ENCODE assay signal across 2 fruit fly cellular contexts in the genomic region with DNA sequence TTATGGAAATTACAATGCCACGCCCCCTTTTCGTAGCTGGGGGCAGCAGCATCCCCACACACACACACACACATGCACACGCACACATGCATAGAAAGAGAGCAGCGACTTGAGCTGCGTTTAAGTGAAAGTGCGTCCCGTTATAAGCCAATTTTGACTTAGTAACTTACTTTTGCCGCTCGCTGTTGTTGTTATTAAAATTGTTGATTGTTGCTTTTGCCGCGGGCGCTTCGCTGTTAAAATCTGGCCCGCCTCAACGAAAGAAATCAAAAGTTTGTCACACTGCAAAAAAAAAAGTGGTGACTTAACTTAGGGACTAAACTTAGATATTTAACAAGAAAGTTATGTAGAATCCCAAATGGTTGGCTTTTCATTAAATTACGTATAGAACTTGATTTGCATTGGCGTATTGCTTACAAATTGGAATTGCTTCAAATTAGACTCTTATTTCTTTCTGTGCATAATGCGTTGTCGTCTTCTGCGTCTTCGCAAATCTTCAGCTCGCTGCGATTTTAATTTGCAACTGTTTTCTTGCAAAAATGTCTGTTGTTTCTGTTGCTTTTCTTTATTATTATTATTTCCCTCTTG.
TF ChIP-seq lines count a peak whose summit lies in the region.

No protein-coding gene starts in this region.

TF ChIP-seq in whole organism, embryonic, 481 proteins besides CTCF, POLR2A, EP300 and RAD21 (continued from another document and continues in another):
- peak; percentile 46 for TF ChIP-seq gem (tag; optimal IDR thresholded peaks at IDR 0.05; lab: Kevin White, UChicago)
- TF ChIP-seq CG11504 (tag; optimal IDR thresholded peaks at IDR 0.05; lab: Kevin White, UChicago) = peak; percentile 50
- peak; percentile 51 for TF ChIP-seq Ptx1 (GFP tag; IDR thresholded peaks at IDR 0.05; lab: Robert Waterston, UW)
- no peak for TF ChIP-seq scrt (GFP tag; optimal IDR thresholded peaks at IDR 0.05; lab: Kevin White, UChicago)
- TF ChIP-seq oc (tag; optimal IDR thresholded peaks at IDR 0.05; lab: Kevin White, UChicago) = no peak
- TF ChIP-seq CG3407 (GFP tag; optimal IDR thresholded peaks at IDR 0.05; lab: Kevin White, UChicago) = no peak
- TF ChIP-seq knrl (GFP tag; IDR thresholded peaks at IDR 0.05; lab: Robert Waterston, UW; ENCODE audit: partially characterized antibody) = no peak
- no peak for TF ChIP-seq CG1602 (GFP tag; optimal IDR thresholded peaks at IDR 0.05; lab: Kevin White, UChicago)
- TF ChIP-seq unpg (GFP tag; optimal IDR thresholded peaks at IDR 0.05; lab: Kevin White, UChicago) = peak; percentile 8
- peak; percentile 48; the same call in 1 of the 2 replicates for TF ChIP-seq Xrp1 (GFP tag; IDR thresholded peaks at IDR 0.05; lab: Robert Waterston, UW)
- TF ChIP-seq CG6272 (GFP tag; IDR thresholded peaks at IDR 0.05; lab: Robert Waterston, UW) = no peak
- peak; percentile 14 for TF ChIP-seq CG1603 (tag; optimal IDR thresholded peaks at IDR 0.05; lab: Kevin White, UChicago)
- peak; percentile 13; the same call in 1 of the 2 replicates for TF ChIP-seq E2f2 (GFP tag; IDR thresholded peaks at IDR 0.05; lab: Robert Waterston, UW)
- TF ChIP-seq Hr51 (GFP tag; optimal IDR thresholded peaks at IDR 0.05; lab: Kevin White, UChicago) = peak in 1 of 2 experiments; percentile 38
- peak; percentile 68; the same call in 2 of the 3 replicates for TF ChIP-seq zfh1 (GFP tag; IDR thresholded peaks at IDR 0.05; lab: Robert Waterston, UW)
- no peak for TF ChIP-seq ssp (GFP tag; IDR thresholded peaks at IDR 0.05; lab: Robert Waterston, UW)
- peak; percentile 23 for TF ChIP-seq CG8388 (GFP tag; optimal IDR thresholded peaks at IDR 0.05; lab: Kevin White, UChicago)
- TF ChIP-seq CG1024 (GFP tag; IDR thresholded peaks at IDR 0.05; lab: Robert Waterston, UW) = no peak
- no peak for TF ChIP-seq NfI (GFP tag; optimal IDR thresholded peaks at IDR 0.05; lab: Kevin White, UChicago)
- peak; percentile 2 for TF ChIP-seq CG15269 (tag; optimal IDR thresholded peaks at IDR 0.05; lab: Kevin White, UChicago)
- TF ChIP-seq row (GFP tag; IDR thresholded peaks at IDR 0.05; lab: Robert Waterston, UW) = peak; percentile 31; the same call in 1 of the 3 replicates
- peak; percentile 4 for TF ChIP-seq CG7839 (tag; optimal IDR thresholded peaks at IDR 0.05; lab: Kevin White, UChicago)
- TF ChIP-seq ara (GFP tag; IDR thresholded peaks at IDR 0.05; lab: Robert Waterston, UW) = 0 out of 2 replicates have a peak, but pooled peaks have one; percentile 27
- no peak for TF ChIP-seq lbe (GFP tag; optimal IDR thresholded peaks at IDR 0.05; lab: Kevin White, UChicago)
- no peak for TF ChIP-seq CG10267 (tag; optimal IDR thresholded peaks at IDR 0.05; lab: Kevin White, UChicago)
- no peak for TF ChIP-seq CG7357 (GFP tag; IDR thresholded peaks at IDR 0.05; lab: Robert Waterston, UW)
- TF ChIP-seq Meics (GFP tag; optimal IDR thresholded peaks at IDR 0.05; lab: Kevin White, UChicago) = no peak
- TF ChIP-seq Hey (tag; optimal IDR thresholded peaks at IDR 0.05; lab: Kevin White, UChicago) = no peak
- no peak for TF ChIP-seq lov (optimal IDR thresholded peaks at IDR 0.05; lab: Kevin White, UChicago)
- no peak for TF ChIP-seq lov (GFP tag; IDR thresholded peaks at IDR 0.05; lab: Robert Waterston, UW)
- TF ChIP-seq onecut (GFP tag; IDR thresholded peaks at IDR 0.05; lab: Robert Waterston, UW) = no peak
- no peak for TF ChIP-seq CG10321 (GFP tag; IDR thresholded peaks at IDR 0.05; lab: Robert Waterston, UW)
- 0 out of 3 replicates have a peak, but pooled peaks have one; percentile 14 for TF ChIP-seq CG17361 (GFP tag; IDR thresholded peaks at IDR 0.05; lab: Robert Waterston, UW)
- TF ChIP-seq prd (optimal IDR thresholded peaks at IDR 0.05; lab: Kevin White, UChicago) = no peak
- peak; percentile 55; the same call in 2 of the 3 replicates for TF ChIP-seq prd (GFP tag; IDR thresholded peaks at IDR 0.05; lab: Robert Waterston, UW)
- TF ChIP-seq Camta (GFP tag; optimal IDR thresholded peaks at IDR 0.05; lab: Kevin White, UChicago) = no peak
- TF ChIP-seq sob (GFP tag; IDR thresholded peaks at IDR 0.05; lab: Robert Waterston, UW) = no peak
- TF ChIP-seq Rx (GFP tag; IDR thresholded peaks at IDR 0.05; lab: Robert Waterston, UW) = 0 out of 2 replicates have a peak, but pooled peaks have one; percentile 6
- TF ChIP-seq H2.0 (GFP tag; IDR thresholded peaks at IDR 0.05; lab: Robert Waterston, UW) = peak; percentile 43; the same call in 1 of the 2 replicates
- TF ChIP-seq hkb (optimal IDR thresholded peaks at IDR 0.05; lab: Kevin White, UChicago) = no peak
- peak; percentile 42; the same call in 1 of the 2 replicates for TF ChIP-seq hkb (GFP tag; IDR thresholded peaks at IDR 0.05; lab: Robert Waterston, UW)
- peak; percentile 42; the same call in 1 of the 2 replicates for TF ChIP-seq vvl (GFP tag; IDR thresholded peaks at IDR 0.05; lab: Robert Waterston, UW)
- peak; percentile 48 for TF ChIP-seq dmrt99B (tag; optimal IDR thresholded peaks at IDR 0.05; lab: Kevin White, UChicago)
- no peak for TF ChIP-seq ap (GFP tag; IDR thresholded peaks at IDR 0.05; lab: Robert Waterston, UW)
- TF ChIP-seq Abd-B (GFP tag; optimal IDR thresholded peaks at IDR 0.05; lab: Kevin White, UChicago) = no peak
- TF ChIP-seq CG34224 (GFP tag; IDR thresholded peaks at IDR 0.05; lab: Robert Waterston, UW; ENCODE audit: partially characterized antibody) = no peak
- TF ChIP-seq Med (GFP tag; lab: Kevin White, UChicago) = peak; percentile 30
- TF ChIP-seq HLH3B (GFP tag; IDR thresholded peaks at IDR 0.05; lab: Robert Waterston, UW) = peak; percentile 41; the same call in 1 of the 2 replicates
- TF ChIP-seq CG1832 (GFP tag; optimal IDR thresholded peaks at IDR 0.05; lab: Kevin White, UChicago) = no peak
- no peak for TF ChIP-seq CG12219 (GFP tag; optimal IDR thresholded peaks at IDR 0.05; lab: Kevin White, UChicago)
- TF ChIP-seq slbo (GFP tag; IDR thresholded peaks at IDR 0.05; lab: Robert Waterston, UW) = peak; percentile 41; the same call in 1 of the 2 replicates
- TF ChIP-seq CG10366 (GFP tag; IDR thresholded peaks at IDR 0.05; lab: Robert Waterston, UW) = peak; percentile 27; the same call in 1 of the 2 replicates
- TF ChIP-seq stc (GFP tag; IDR thresholded peaks at IDR 0.05; lab: Robert Waterston, UW) = peak; percentile 59
- TF ChIP-seq pan (optimal IDR thresholded peaks at IDR 0.05; lab: Kevin White, UChicago) = no peak
- peak in 1 of 2 experiments; percentile 33 for TF ChIP-seq pan (GFP tag; optimal IDR thresholded peaks at IDR 0.05 in 1 of 2, IDR thresholded peaks at IDR 0.05 in 1 of 2)
- no peak for TF ChIP-seq Usf (GFP tag; optimal IDR thresholded peaks at IDR 0.05; lab: Kevin White, UChicago)
- no peak for TF ChIP-seq CG30431 (GFP tag; optimal IDR thresholded peaks at IDR 0.05; lab: Kevin White, UChicago)
- TF ChIP-seq dysf (GFP tag; IDR thresholded peaks at IDR 0.05; lab: Robert Waterston, UW) = 0 out of 3 replicates have a peak, but pooled peaks have one; percentile 13
- 0 out of 3 replicates have a peak, but pooled peaks have one; percentile 27 for TF ChIP-seq tgo (GFP tag; IDR thresholded peaks at IDR 0.05; lab: Robert Waterston, UW)
- TF ChIP-seq CG18599 (GFP tag; optimal IDR thresholded peaks at IDR 0.05; lab: Kevin White, UChicago) = no peak
- no peak for TF ChIP-seq pb (GFP tag; optimal IDR thresholded peaks at IDR 0.05; lab: Kevin White, UChicago)

TF ChIP-seq in whole organism, prepupa, 60 proteins besides CTCF, POLR2A, EP300 and RAD21 (continued from another document):
- TF ChIP-seq Ets21C (GFP tag; optimal IDR thresholded peaks at IDR 0.05; lab: Kevin White, UChicago) (no peak), dsx (GFP tag; optimal IDR thresholded peaks at IDR 0.05; lab: Kevin White, UChicago; ENCODE audit: poor library complexity, severe bottlenecking) (no peak), net (GFP tag; optimal IDR thresholded peaks at IDR 0.05; lab: Kevin White, UChicago) (peak; percentile 21), CG1621 (tag; optimal IDR thresholded peaks at IDR 0.05; lab: Kevin White, UChicago) (no peak), CG34406 (GFP tag; optimal IDR thresholded peaks at IDR 0.05; lab: Kevin White, UChicago) (peak; percentile 71), CG9139 (GFP tag; optimal IDR thresholded peaks at IDR 0.05; lab: Kevin White, UChicago) (no peak), salr (GFP tag; optimal IDR thresholded peaks at IDR 0.05; lab: Kevin White, UChicago) (no peak), CG10631 (GFP tag; optimal IDR thresholded peaks at IDR 0.05; lab: Kevin White, UChicago) (peak; percentile 32), achi (GFP tag; optimal IDR thresholded peaks at IDR 0.05; lab: Kevin White, UChicago) (peak; percentile 54), CG8319 (GFP tag; optimal IDR thresholded peaks at IDR 0.05; lab: Kevin White, UChicago) (peak; percentile 3), Eip75B (GFP tag; optimal IDR thresholded peaks at IDR 0.05; lab: Kevin White, UChicago) (peak; percentile 61), svp (GFP tag; lab: Kevin White, UChicago) (peak; percentile 77), CG32006 (GFP tag; optimal IDR thresholded peaks at IDR 0.05; lab: Kevin White, UChicago) (peak; percentile 65), eg (GFP tag; IDR thresholded peaks at IDR 0.05; lab: Robert Waterston, UW) (peak; percentile 84), fd59A (GFP tag; optimal IDR thresholded peaks at IDR 0.05; lab: Kevin White, UChicago) (no peak), CG31627 (GFP tag; optimal IDR thresholded peaks at IDR 0.05; lab: Kevin White, UChicago) (peak; percentile 49), Hr38 (GFP tag; optimal IDR thresholded peaks at IDR 0.05; lab: Kevin White, UChicago) (no peak), Smox (GFP tag; optimal IDR thresholded peaks at IDR 0.05; lab: Kevin White, UChicago) (peak; percentile 36), CG6792 (GFP tag; optimal IDR thresholded peaks at IDR 0.05; lab: Kevin White, UChicago) (peak; percentile 68), pdm3 (GFP tag; optimal IDR thresholded peaks at IDR 0.05; lab: Kevin White, UChicago) (peak; percentile 68), CG8119 (GFP tag; IDR thresholded peaks at IDR 0.05; lab: Robert Waterston, UW) (peak; percentile 79), Met (GFP tag; optimal IDR thresholded peaks at IDR 0.05; lab: Kevin White, UChicago) (peak; percentile 67), CG6808 (GFP tag; optimal IDR thresholded peaks at IDR 0.05; lab: Kevin White, UChicago) (no peak), acj6 (GFP tag; optimal IDR thresholded peaks at IDR 0.05; lab: Kevin White, UChicago) (peak; percentile 46), CG16779 (tag; optimal IDR thresholded peaks at IDR 0.05; lab: Kevin White, UChicago) (no peak), cyc (GFP tag; optimal IDR thresholded peaks at IDR 0.05; lab: Kevin White, UChicago) (peak; percentile 27), topi (GFP tag; optimal IDR thresholded peaks at IDR 0.05; lab: Kevin White, UChicago) (peak; percentile 59), Ets96B (tag; optimal IDR thresholded peaks at IDR 0.05; lab: Kevin White, UChicago) (no peak), Lpt (GFP tag; optimal IDR thresholded peaks at IDR 0.05; lab: Kevin White, UChicago) (peak; percentile 13), fkh (GFP tag; optimal IDR thresholded peaks at IDR 0.05; lab: Kevin White, UChicago) (no peak), Eip78C (GFP tag; lab: Kevin White, UChicago) (peak; percentile 87), CG3032 (tag; optimal IDR thresholded peaks at IDR 0.05; lab: Kevin White, UChicago) (no peak), CG6854 (GFP tag; optimal IDR thresholded peaks at IDR 0.05; lab: Kevin White, UChicago) (no peak), CG8632 (GFP tag; optimal IDR thresholded peaks at IDR 0.05; lab: Kevin White, UChicago) (peak; percentile 42), CG4318 (GFP tag; optimal IDR thresholded peaks at IDR 0.05; lab: Kevin White, UChicago) (peak; percentile 34), lz (GFP tag; optimal IDR thresholded peaks at IDR 0.05; lab: Kevin White, UChicago) (peak; percentile 70), CG11902 (GFP tag; optimal IDR thresholded peaks at IDR 0.05; lab: Kevin White, UChicago) (peak; percentile 7), CG10669 (GFP tag; optimal IDR thresholded peaks at IDR 0.05; lab: Kevin White, UChicago) (no peak), CG6276 (GFP tag; optimal IDR thresholded peaks at IDR 0.05; lab: Kevin White, UChicago) (peak; percentile 23)
TF ChIP-seq in whole organism, prepupa: peak in this region for 40.
